Fruit fly (Drosophila melanogaster): ENCODE measurements around the gene Arp6.

dm6 chrX:15712409-15712808 is 24.5 kb downstream of the Arp6 start, which contains the start of gene HUWE1:
- TF ChIP-seq kay (GFP tag; ENCODE audit: borderline replicate concordance) (no peak), CG33017 (tag; optimal IDR thresholded peaks at IDR 0.05) (no peak), CG7101 (tag; optimal IDR thresholded peaks at IDR 0.05) (peak; percentile 63), cnc (optimal IDR thresholded peaks at IDR 0.05) (no peak), CG1620 (GFP tag; optimal IDR thresholded peaks at IDR 0.05) (peak; percentile 48), bab1 (GFP tag; optimal IDR thresholded peaks at IDR 0.05) (peak; percentile 59), CG14711 (tag; optimal IDR thresholded peaks at IDR 0.05) (peak; percentile 22), cic (GFP tag; optimal IDR thresholded peaks at IDR 0.05) (no peak), CG7045 (GFP tag; optimal IDR thresholded peaks at IDR 0.05) (no peak), tj (GFP tag; optimal IDR thresholded peaks at IDR 0.05) (peak; percentile 13), Hr96 (GFP tag; optimal IDR thresholded peaks at IDR 0.05) (no peak), Crg-1 (GFP tag; optimal IDR thresholded peaks at IDR 0.05) (no peak)
